Fruit fly (Drosophila melanogaster) S2 (cell line): ENCODE results near the gene Vago.

Experiments
- CG8478 ChIP-seq: fragments of >200 bp; optimal IDR thresholded peaks from 2 replicates; lab custom pipeline; 2018
- CTCF ChIP-seq, 2 experiments: fragments of >200 bp; optimal IDR thresholded peaks; 2 replicates each; lab custom pipeline; 2018

dm6 chrX:11109670-11110069, 20.6 kb downstream of the Vago start:
- TF ChIP-seq CG8478 (lab: Kevin White, UChicago) (no peak), CTCF (optimal IDR thresholded peaks at IDR 0.05; lab: Kevin White, UChicago) (no peak)
